Worm (Caenorhabditis elegans) whole organism, mixed stage, embryonic: Measurements from ENCODE around the gene kvs-4.
"Not testable (repeated sequence)": the region's sequence is repeated elsewhere in the genome, so short reads cannot be mapped to it uniquely, and the experiment has no call there.

Experiments
- bed-3 ChIP-seq: fragments of 200-800 bp; sonication (Bioruptor generic); optimal IDR thresholded peaks from 3 replicates; lab custom pipeline; 2018; ENCODE audit warnings: mild to moderate bottlenecking, missing genetic modification characterization, moderate library complexity, missing compliant biosample characterization
- blmp-1 ChIP-seq: fragments of 150-350 bp; optimal IDR thresholded peaks from 2 replicates; lab custom pipeline; 2014; ENCODE audit warnings: missing biosample characterization, missing genetic modification characterization
- flh-1 ChIP-seq: fragments of 200-800 bp; sonication (Bioruptor generic); optimal IDR thresholded peaks from 2 replicates; lab custom pipeline; 2018; ENCODE audit warnings: mild to moderate bottlenecking, missing genetic modification characterization, moderate library complexity, missing compliant biosample characterization
- lin-13 ChIP-seq: fragments of 150-350 bp; optimal IDR thresholded peaks from 2 replicates; lab custom pipeline; 2014; ENCODE audit warnings: missing biosample characterization, missing genetic modification characterization
- lin-32 ChIP-seq: fragments of 200-800 bp; sonication (Bioruptor generic); optimal IDR thresholded peaks from 2 replicates; lab custom pipeline; 2018; ENCODE audit warnings: mild to moderate bottlenecking, missing genetic modification characterization, missing compliant biosample characterization
- mep-1 ChIP-seq: fragments of 150-350 bp; optimal IDR thresholded peaks from 2 replicates; lab custom pipeline; 2017; ENCODE audit warnings: missing biosample characterization, missing genetic modification reagents, missing genetic modification characterization, inconsistent platforms
- nhr-2 ChIP-seq: fragments of 150-350 bp; optimal IDR thresholded peaks from 2 replicates; lab custom pipeline; 2014; ENCODE audit warnings: missing biosample characterization, missing genetic modification characterization
- nhr-237 ChIP-seq: fragments of 150-350 bp; optimal IDR thresholded peaks from 2 replicates; lab custom pipeline; 2014; ENCODE audit warnings: missing biosample characterization, missing genetic modification characterization
- snpc-4 ChIP-seq: fragments of 150-350 bp; optimal IDR thresholded peaks from 2 replicates; lab custom pipeline; 2014; ENCODE audit warnings: missing biosample characterization, missing genetic modification characterization
- zip-8 ChIP-seq: fragments of 150-350 bp; optimal IDR thresholded peaks from 2 replicates; lab custom pipeline; 2014; ENCODE audit warnings: missing biosample characterization, missing genetic modification characterization

DNA sequence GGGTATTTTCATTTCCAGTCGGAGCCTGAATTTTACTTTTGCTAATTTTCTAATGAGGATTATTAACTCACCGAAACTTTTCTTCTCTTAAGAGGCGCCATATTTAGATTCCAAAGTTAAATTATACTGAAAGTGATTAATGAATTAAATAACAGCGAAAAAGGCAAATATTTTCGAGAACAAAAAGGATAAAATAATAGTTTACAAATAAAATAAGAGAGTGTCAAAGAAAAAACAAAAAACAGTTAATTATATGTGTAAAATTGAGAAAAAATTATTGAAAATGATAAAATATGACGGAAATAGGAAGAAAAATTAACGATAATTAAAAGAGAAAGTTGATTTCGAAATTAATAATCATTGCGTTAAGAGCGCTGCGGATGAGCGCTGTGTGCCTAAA, 17.0 kb downstream of the kvs-4 start, which contains the start of gene Y48A6B.8:
- TF ChIP-seq blmp-1 (tag; lab: Kevin White, UChicago); flh-1 (GFP tag; lab: Kevin White, UChicago); zip-8 (tag; lab: Kevin White, UChicago); mep-1 (tag; lab: Kevin White, UChicago); nhr-237 (tag; lab: Kevin White, UChicago); nhr-2 (tag; lab: Kevin White, UChicago); snpc-4 (tag; lab: Kevin White, UChicago); lin-32 (GFP tag; lab: Kevin White, UChicago); lin-13; bed-3 (GFP tag; lab: Kevin White, UChicago): not testable (repeated sequence)
